Fruit fly (Drosophila melanogaster): ENCODE measurements around the gene SCCRO.

Gene SCCRO

DNA sequence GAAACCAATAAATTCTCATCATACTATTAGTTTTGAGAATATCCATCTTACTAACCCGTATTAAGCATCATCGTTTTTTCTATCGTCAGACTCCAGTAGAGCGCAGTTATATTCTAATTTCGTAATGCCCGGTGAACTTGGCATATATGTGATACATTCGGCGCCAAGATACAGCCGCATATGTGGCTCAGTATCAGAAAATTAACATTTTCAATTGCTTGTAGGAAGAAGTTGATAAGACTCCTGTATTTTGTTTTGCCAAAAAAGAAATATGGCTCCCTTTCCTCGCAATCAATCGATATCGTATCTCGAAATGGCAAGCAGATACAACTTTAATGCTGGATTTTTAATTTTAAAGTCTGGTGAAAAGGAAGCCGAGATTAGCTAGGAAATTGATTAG, 38.1 kb upstream of the SCCRO start, which contains the start of gene CG33986:
Gene CG33986 (minus strand): TSS at position 101 of the 400 bp plus-strand sequence.
- TF ChIP-seq CG14711 (tag; optimal IDR thresholded peaks at IDR 0.05) (no peak), Mnt (GFP tag; optimal IDR thresholded peaks at IDR 0.05) (no peak), kay (GFP tag; ENCODE audit: borderline replicate concordance) (no peak), pad (GFP tag; optimal IDR thresholded peaks at IDR 0.05) (no peak), toe (GFP tag; optimal IDR thresholded peaks at IDR 0.05) (no peak), CG7045 (GFP tag; optimal IDR thresholded peaks at IDR 0.05) (no peak), CG11617 (GFP tag; optimal IDR thresholded peaks at IDR 0.05) (no peak), CG1620 (GFP tag; optimal IDR thresholded peaks at IDR 0.05) (no peak), Crg-1 (GFP tag; optimal IDR thresholded peaks at IDR 0.05) (no peak), cic (GFP tag; optimal IDR thresholded peaks at IDR 0.05) (no peak), CG5204 (GFP tag; optimal IDR thresholded peaks at IDR 0.05) (no peak), bab1 (GFP tag; optimal IDR thresholded peaks at IDR 0.05) (no peak), CG7101 (tag; optimal IDR thresholded peaks at IDR 0.05) (no peak), CG12768 (GFP tag; optimal IDR thresholded peaks at IDR 0.05) (no peak), ovo (GFP tag; optimal IDR thresholded peaks at IDR 0.05) (no peak), Hr96 (GFP tag; optimal IDR thresholded peaks at IDR 0.05) (no peak), CG33017 (tag; optimal IDR thresholded peaks at IDR 0.05) (no peak), cnc (optimal IDR thresholded peaks at IDR 0.05) (no peak)

DNA sequence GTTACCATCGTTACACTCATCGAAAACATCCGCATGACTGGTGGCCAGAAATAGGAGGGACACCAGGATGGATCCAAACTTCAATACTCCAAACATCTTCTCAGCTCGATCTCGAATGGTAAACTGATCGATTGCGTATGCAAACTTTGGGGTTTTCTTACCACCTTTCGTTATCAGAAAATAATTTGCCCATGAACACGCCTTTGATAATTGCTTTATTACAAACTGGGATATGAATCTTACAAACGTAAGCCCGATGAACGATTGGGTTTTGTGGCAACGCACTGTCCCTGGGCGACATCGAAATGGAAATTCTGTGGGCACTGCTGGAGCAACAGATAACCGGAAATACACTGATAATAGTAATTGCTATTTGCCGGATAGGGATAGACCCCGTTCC, 36.5 kb upstream of the SCCRO start, which contains the start of gene CG33985:
Gene CG33985 (minus strand): TSS at position 101 of the 400 bp plus-strand sequence.
- TF ChIP-seq CG1620 (GFP tag; optimal IDR thresholded peaks at IDR 0.05) (no peak), Clk (GFP tag; optimal IDR thresholded peaks at IDR 0.05) (no peak), CG33017 (tag; optimal IDR thresholded peaks at IDR 0.05) (no peak), CG11617 (GFP tag; optimal IDR thresholded peaks at IDR 0.05) (no peak), CG7045 (GFP tag; optimal IDR thresholded peaks at IDR 0.05) (no peak), Crg-1 (GFP tag; optimal IDR thresholded peaks at IDR 0.05) (no peak), toe (GFP tag; optimal IDR thresholded peaks at IDR 0.05) (no peak), Mnt (GFP tag; optimal IDR thresholded peaks at IDR 0.05) (no peak), tj (GFP tag; optimal IDR thresholded peaks at IDR 0.05) (no peak), CG14711 (tag; optimal IDR thresholded peaks at IDR 0.05) (no peak), pad (GFP tag; optimal IDR thresholded peaks at IDR 0.05) (no peak), CG12768 (GFP tag; optimal IDR thresholded peaks at IDR 0.05) (no peak), cic (GFP tag; optimal IDR thresholded peaks at IDR 0.05) (no peak)

DNA sequence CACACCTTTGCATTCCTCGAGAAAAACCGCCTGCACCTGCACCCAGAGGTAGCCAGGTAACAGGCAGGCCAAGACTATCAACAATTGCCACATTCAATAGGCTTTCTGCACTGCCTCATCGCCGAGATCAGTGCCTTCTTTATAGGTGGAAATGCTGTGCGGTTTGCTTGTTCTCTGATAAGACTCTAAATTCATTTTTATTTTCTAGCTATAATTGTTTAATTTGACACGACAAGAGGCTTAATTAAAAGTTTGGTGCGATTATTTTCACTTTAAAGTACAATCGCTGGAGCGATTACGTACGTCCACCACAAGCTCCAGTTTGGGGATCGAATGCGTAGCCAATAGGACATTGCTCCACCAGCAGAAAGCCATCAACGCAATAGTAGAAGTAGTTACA, 35.8 kb upstream of the SCCRO start, which contains the start of gene CG42729:
Gene CG42729 (minus strand): TSS at position 101 of the 400 bp plus-strand sequence.
- no peak for TF ChIP-seq CG33017 (tag; optimal IDR thresholded peaks at IDR 0.05)

DNA sequence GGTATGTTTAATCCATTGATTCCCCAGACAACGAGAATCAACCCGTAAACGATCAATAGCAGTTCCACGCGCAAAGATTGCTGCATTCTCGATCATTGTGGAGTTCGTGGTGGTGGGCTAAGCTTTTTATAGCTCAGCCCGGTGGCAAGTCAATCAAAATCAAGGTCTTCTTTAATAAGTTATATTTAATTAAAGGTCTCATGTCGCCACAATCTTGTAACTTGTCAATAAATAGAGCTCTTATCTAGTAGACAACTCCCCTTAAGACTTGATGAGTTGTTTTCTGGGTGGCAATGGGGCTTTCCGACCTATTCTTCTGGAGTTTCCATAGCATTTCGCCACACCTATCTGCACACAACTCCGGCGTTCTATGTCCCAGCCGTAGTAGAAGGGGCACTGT, 35.1 kb upstream of the SCCRO start, which contains the start of gene CG42728:
Gene CG42728 (minus strand): TSS at position 101 of the 400 bp plus-strand sequence.
- TF ChIP-seq tj (GFP tag; optimal IDR thresholded peaks at IDR 0.05) (no peak), CG5204 (GFP tag; optimal IDR thresholded peaks at IDR 0.05) (no peak), CG12768 (GFP tag; optimal IDR thresholded peaks at IDR 0.05) (no peak), kay (GFP tag; ENCODE audit: borderline replicate concordance) (no peak), Mnt (GFP tag; optimal IDR thresholded peaks at IDR 0.05) (no peak), bab1 (GFP tag; optimal IDR thresholded peaks at IDR 0.05) (no peak), CG1620 (GFP tag; optimal IDR thresholded peaks at IDR 0.05) (no peak)

DNA sequence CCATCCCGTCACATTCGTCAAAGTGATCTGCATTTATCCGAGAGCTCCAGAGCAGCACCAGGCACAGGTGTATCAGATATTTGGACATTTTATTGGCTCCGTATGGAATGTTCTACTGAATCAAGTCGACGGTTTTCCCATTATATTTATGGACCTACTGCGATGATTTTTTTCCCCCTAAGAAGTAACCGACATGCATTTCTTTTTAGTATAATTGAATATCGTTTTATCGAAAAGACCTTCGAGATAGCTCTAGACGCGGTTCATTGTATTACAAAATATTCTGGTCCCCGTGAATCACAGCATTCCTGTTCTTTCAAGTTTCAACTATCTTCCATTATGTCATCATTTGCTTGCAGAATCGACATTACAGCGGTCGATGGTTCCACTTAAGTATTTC, 34.1 kb upstream of the SCCRO start, which contains the start of gene obst-H:
Gene obst-H (minus strand): TSS at position 101 of the 400 bp plus-strand sequence.
- TF ChIP-seq cnc (optimal IDR thresholded peaks at IDR 0.05) = no peak
- no peak for TF ChIP-seq toe (GFP tag; optimal IDR thresholded peaks at IDR 0.05)
- TF ChIP-seq CG7045 (GFP tag; optimal IDR thresholded peaks at IDR 0.05) = no peak
- TF ChIP-seq Hr96 (GFP tag; optimal IDR thresholded peaks at IDR 0.05) = no peak
- TF ChIP-seq kay (GFP tag; ENCODE audit: borderline replicate concordance) = no peak
- TF ChIP-seq ovo (GFP tag; optimal IDR thresholded peaks at IDR 0.05) = no peak
- no peak for TF ChIP-seq CG12768 (GFP tag; optimal IDR thresholded peaks at IDR 0.05)
- no peak for TF ChIP-seq CG1620 (GFP tag; optimal IDR thresholded peaks at IDR 0.05)
- TF ChIP-seq Mnt (GFP tag; optimal IDR thresholded peaks at IDR 0.05) = no peak
- no peak for TF ChIP-seq pad (GFP tag; optimal IDR thresholded peaks at IDR 0.05)

DNA sequence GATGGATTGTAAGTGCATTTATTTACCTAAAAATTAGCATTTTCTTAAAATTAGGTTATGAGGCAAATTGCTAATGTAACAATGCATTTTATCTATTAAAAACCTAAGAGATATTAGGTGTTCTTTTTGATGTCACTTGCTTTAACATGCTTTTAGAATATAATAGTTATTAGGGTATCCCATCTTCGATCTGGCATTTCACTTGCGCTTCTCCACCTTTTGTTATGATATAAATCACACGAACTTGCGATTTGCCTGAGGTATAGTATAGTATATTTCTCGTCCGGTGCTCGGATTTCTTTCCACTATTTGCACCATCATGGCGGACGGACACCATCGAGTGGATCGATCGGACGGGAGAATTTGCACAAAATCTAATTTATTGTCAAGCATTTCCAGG, 33.2 kb upstream of the SCCRO start:
- no peak for TF ChIP-seq Clk (GFP tag; optimal IDR thresholded peaks at IDR 0.05)

DNA sequence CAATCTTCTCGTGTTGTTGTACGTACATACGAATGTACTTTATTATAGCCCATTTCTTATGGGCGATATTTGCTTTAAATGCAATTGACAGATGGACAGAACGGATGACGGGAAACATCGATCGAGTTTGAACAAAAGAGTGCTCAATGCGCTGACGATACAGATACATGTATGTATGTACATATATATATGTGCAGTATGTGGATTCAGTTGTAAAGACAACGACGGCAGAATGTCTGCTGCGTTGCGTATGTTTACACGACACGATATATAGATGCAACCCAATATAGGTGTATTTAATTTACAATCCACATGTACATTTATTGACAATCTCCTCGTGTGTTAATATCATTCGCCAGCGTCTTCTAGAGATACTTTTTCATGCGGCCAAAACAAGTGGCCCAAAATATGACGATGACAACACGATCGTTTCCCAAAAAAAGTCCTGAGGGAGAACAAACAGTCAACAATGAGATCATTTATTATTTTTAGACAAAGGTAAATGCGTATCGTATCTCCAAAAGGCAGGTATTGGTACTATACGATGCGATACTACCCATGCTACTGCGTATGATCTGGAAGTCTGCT, 32.5 kb upstream of the SCCRO start:
- TF ChIP-seq CG7045 (GFP tag; optimal IDR thresholded peaks at IDR 0.05) = no peak
- peak; percentile 66 for TF ChIP-seq kay (GFP tag; ENCODE audit: borderline replicate concordance)
- TF ChIP-seq CG12768 (GFP tag; optimal IDR thresholded peaks at IDR 0.05) = no peak
- TF ChIP-seq CG1620 (GFP tag; optimal IDR thresholded peaks at IDR 0.05) = no peak
- TF ChIP-seq tj (GFP tag; optimal IDR thresholded peaks at IDR 0.05) = peak; percentile 92

Measured in whole organism, adult.